Worm (Caenorhabditis elegans) whole organism, midembryonic: ENCODE measurements around the gene K12B6.4.

Source experiments
- flt-1 ChIP-seq: fragments of 200-800 bp; sonication (Bioruptor generic); IDR thresholded peaks from 2 replicates; pipeline ENCODE4 v1.3.6; 2022; ENCODE audit warnings: missing genetic modification characterization, missing compliant biosample characterization
- klf-2 ChIP-seq: fragments of 200-800 bp; sonication (Bioruptor generic); conservative IDR thresholded peaks from 2 replicates; pipeline ENCODE4 v1.3.6; 2022; ENCODE audit warnings: missing genetic modification reagents, missing genetic modification characterization, missing compliant biosample characterization

ce11 chrV:6323602-6324001 lies 42.5 kb upstream of the K12B6.4 start:
- TF ChIP-seq flt-1 (no peak), klf-2 (no peak)
